Fruit fly (Drosophila melanogaster) whole organism, prepupa: Measurements from ENCODE around the gene Lcp65Ag2.

Experiments
- CG10669 ChIP-seq: fragments of 200-800 bp; sonication (Bioruptor generic); optimal IDR thresholded peaks from 3 replicates; lab custom pipeline; 2018; ENCODE audit warnings: missing biosample characterization, mild to moderate bottlenecking, missing genetic modification characterization, moderate library complexity
- CG11294 ChIP-seq: fragments of 200-800 bp; sonication (Bioruptor generic); IDR thresholded peaks from 2 replicates; pipeline ENCODE4 v1.3.6; 2022; ENCODE audit warnings: missing biosample characterization, missing genetic modification characterization
- CG1621 ChIP-seq: fragments of 200-800 bp; sonication (Bioruptor generic); optimal IDR thresholded peaks from 3 replicates; lab custom pipeline; 2018; ENCODE audit warnings: missing biosample characterization, mild to moderate bottlenecking, missing genetic modification characterization
- CG3919 ChIP-seq: fragments of 200-800 bp; sonication (Bioruptor generic); optimal IDR thresholded peaks from 3 replicates; lab custom pipeline; 2016; ENCODE audit warnings: missing biosample characterization, missing genetic modification characterization
- CG6276 ChIP-seq: fragments of 200-800 bp; sonication (Bioruptor generic); optimal IDR thresholded peaks from 2 replicates; lab custom pipeline; 2017; ENCODE audit warnings: missing biosample characterization, mild to moderate bottlenecking, missing genetic modification characterization
- CG6808 ChIP-seq: fragments of 200-800 bp; sonication (Bioruptor generic); optimal IDR thresholded peaks from 3 replicates; lab custom pipeline; 2017; ENCODE audit warnings: missing biosample characterization, missing genetic modification characterization, mild to moderate bottlenecking, moderate library complexity, missing genetic modification reagents
- CG6854 ChIP-seq: fragments of 200-800 bp; sonication (Bioruptor generic); optimal IDR thresholded peaks from 2 replicates; lab custom pipeline; 2017; ENCODE audit warnings: missing biosample characterization, mild to moderate bottlenecking, missing genetic modification characterization
- CG8319 ChIP-seq: fragments of 200-800 bp; sonication (Bioruptor generic); optimal IDR thresholded peaks from 3 replicates; lab custom pipeline; 2016; ENCODE audit warnings: missing biosample characterization, missing genetic modification characterization
- CG9139 ChIP-seq: fragments of 200-800 bp; sonication (Bioruptor generic); optimal IDR thresholded peaks from 3 replicates; lab custom pipeline; 2017; ENCODE audit warnings: missing biosample characterization, mild to moderate bottlenecking, missing genetic modification characterization
- Eip75B ChIP-seq: fragments of 200-800 bp; sonication (Bioruptor generic); optimal IDR thresholded peaks from 3 replicates; lab custom pipeline; 2016; ENCODE audit warnings: missing biosample characterization, missing genetic modification characterization
- Eip78C ChIP-seq: fragments of 200-800 bp; sonication (Bioruptor generic); peaks from one replicate; lab custom pipeline; 2016; ENCODE audit warnings: missing biosample characterization, missing genetic modification characterization
- Eip93F ChIP-seq: fragments of 200-800 bp; sonication (Bioruptor generic); optimal IDR thresholded peaks from 2 replicates; lab custom pipeline; 2016; ENCODE audit warnings: missing biosample characterization, mild to moderate bottlenecking, missing genetic modification characterization
- Ets21C ChIP-seq: fragments of 200-800 bp; sonication (Bioruptor generic); optimal IDR thresholded peaks from 3 replicates; lab custom pipeline; 2016; ENCODE audit warnings: missing biosample characterization, missing genetic modification characterization
- Gug ChIP-seq: fragments of 200-800 bp; sonication (Bioruptor generic); IDR thresholded peaks from 2 replicates; pipeline ENCODE4 v1.3.6; 2022; ENCODE audit warnings: missing biosample characterization, missing genetic modification characterization
- Hr38 ChIP-seq: sonication (Bioruptor generic); optimal IDR thresholded peaks from 2 replicates; lab custom pipeline; 2016; ENCODE audit warnings: missing biosample characterization, missing genetic modification characterization
- Hr39 ChIP-seq: fragments of 200-800 bp; sonication (Bioruptor generic); optimal IDR thresholded peaks from 2 replicates; lab custom pipeline; 2016; ENCODE audit warnings: missing biosample characterization, missing genetic modification characterization
- Hr4 ChIP-seq: fragments of 200-800 bp; sonication (Bioruptor generic); optimal IDR thresholded peaks from 3 replicates; lab custom pipeline; 2016; ENCODE audit warnings: missing biosample characterization, missing genetic modification characterization
- OdsH ChIP-seq: fragments of 200-800 bp; sonication (Bioruptor generic); optimal IDR thresholded peaks from 3 replicates; lab custom pipeline; 2016; ENCODE audit warnings: missing biosample characterization, missing genetic modification characterization
- Sox14 ChIP-seq: fragments of 200-800 bp; sonication (Bioruptor generic); optimal IDR thresholded peaks from 3 replicates; lab custom pipeline; 2016; ENCODE audit warnings: missing biosample characterization, missing genetic modification characterization
- Sox15 ChIP-seq: fragments of 200-800 bp; sonication (Bioruptor generic); optimal IDR thresholded peaks from 3 replicates; lab custom pipeline; 2016; ENCODE audit warnings: missing biosample characterization, missing genetic modification characterization
- achi ChIP-seq: fragments of 200-800 bp; sonication (Bioruptor generic); optimal IDR thresholded peaks from 3 replicates; lab custom pipeline; 2016; ENCODE audit warnings: missing biosample characterization, missing genetic modification characterization
- acj6 ChIP-seq: fragments of 200-800 bp; sonication (Bioruptor generic); optimal IDR thresholded peaks from 3 replicates; lab custom pipeline; 2016; ENCODE audit warnings: missing biosample characterization, missing genetic modification characterization
- dac ChIP-seq: fragments of 200-800 bp; sonication (Bioruptor generic); optimal IDR thresholded peaks from 2 replicates; lab custom pipeline; 2017; ENCODE audit warnings: missing biosample characterization, mild to moderate bottlenecking, missing genetic modification characterization
- esn ChIP-seq: fragments of 200-800 bp; sonication (Bioruptor generic); optimal IDR thresholded peaks from 2 replicates; lab custom pipeline; 2016; ENCODE audit warnings: missing biosample characterization, mild to moderate bottlenecking, missing genetic modification characterization, moderate library complexity
- fkh ChIP-seq: fragments of 200-800 bp; sonication (Bioruptor generic); optimal IDR thresholded peaks from 3 replicates; lab custom pipeline; 2017; ENCODE audit warnings: missing biosample characterization, mild to moderate bottlenecking, missing genetic modification characterization, moderate library complexity
- lz ChIP-seq: fragments of 200-800 bp; sonication (Bioruptor generic); optimal IDR thresholded peaks from 3 replicates; lab custom pipeline; 2016; ENCODE audit warnings: missing biosample characterization, missing genetic modification characterization
- net ChIP-seq: fragments of 200-800 bp; sonication (Bioruptor generic); optimal IDR thresholded peaks from 3 replicates; lab custom pipeline; 2016; ENCODE audit warnings: missing biosample characterization, missing genetic modification characterization
- pdm3 ChIP-seq: fragments of 200-800 bp; sonication (Bioruptor generic); optimal IDR thresholded peaks from 3 replicates; lab custom pipeline; 2016; ENCODE audit warnings: missing biosample characterization, missing genetic modification characterization
- spab ChIP-seq: fragments of 200-800 bp; sonication (Bioruptor generic); optimal IDR thresholded peaks from 2 replicates; lab custom pipeline; 2017; ENCODE audit warnings: missing biosample characterization, mild to moderate bottlenecking, missing genetic modification characterization, missing genetic modification reagents
- svp ChIP-seq: fragments of 200-800 bp; sonication (Bioruptor generic); peaks from one replicate; lab custom pipeline; 2016; ENCODE audit warnings: missing biosample characterization, missing genetic modification characterization
- topi ChIP-seq: fragments of 200-800 bp; sonication (Bioruptor generic); optimal IDR thresholded peaks from 3 replicates; lab custom pipeline; 2016; ENCODE audit warnings: missing biosample characterization, missing genetic modification characterization
- vri ChIP-seq: fragments of 200-800 bp; sonication (Bioruptor generic); optimal IDR thresholded peaks from 3 replicates; lab custom pipeline; 2016; ENCODE audit warnings: missing biosample characterization, mild to moderate bottlenecking, missing genetic modification characterization

The Lcp65Ag2 gene

dm6 chr3L:6110673-6111449 lies 22.5 kb downstream of the Lcp65Ag2 start:
- no peak for TF ChIP-seq pdm3 (GFP tag; lab: Kevin White, UChicago)
- no peak for TF ChIP-seq dac
- no peak for TF ChIP-seq acj6 (GFP tag; lab: Kevin White, UChicago)
- TF ChIP-seq Sox14 (GFP tag; lab: Kevin White, UChicago): no peak

dm6 chr3L:6108264-6109060 lies 24.9 kb downstream of the Lcp65Ag2 start:
- TF ChIP-seq CG8319 (GFP tag; lab: Kevin White, UChicago): no peak
- TF ChIP-seq Gug (GFP tag; lab: Robert Waterston, UW): no peak
- no peak for TF ChIP-seq CG11294
- no peak for TF ChIP-seq Hr39 (GFP tag; lab: Kevin White, UChicago)
- no peak for TF ChIP-seq topi (GFP tag; lab: Kevin White, UChicago)
- TF ChIP-seq CG6808 (GFP tag; lab: Kevin White, UChicago): no peak
- TF ChIP-seq, all 60 proteins: peak for 0

dm6 chr3L:6106717-6107116 lies 26.7 kb downstream of the Lcp65Ag2 start:
- TF ChIP-seq CG6276 (GFP tag; lab: Kevin White, UChicago) (no peak), Sox15 (no peak), esn (GFP tag; lab: Kevin White, UChicago) (no peak), CG9139 (no peak), CG11294 (no peak), fkh (GFP tag; lab: Kevin White, UChicago) (peak; percentile 49), Eip78C (no peak), Eip93F (GFP tag; lab: Kevin White, UChicago) (no peak), CG1621 (tag; lab: Kevin White, UChicago) (no peak)
- TF ChIP-seq, all 60 proteins: peak for 1

dm6 chr3L:6105435-6105834 lies 28.0 kb downstream of the Lcp65Ag2 start:
- TF ChIP-seq CG11294 (no peak), CG6854 (GFP tag; lab: Kevin White, UChicago) (no peak)

- TF ChIP-seq CG6276 (GFP tag; lab: Kevin White, UChicago) (no peak), svp (GFP tag; lab: Kevin White, UChicago) (no peak), CG6854 (GFP tag; lab: Kevin White, UChicago) (no peak), CG3919 (GFP tag; lab: Kevin White, UChicago) (no peak), Eip75B (no peak), OdsH (GFP tag; lab: Kevin White, UChicago) (no peak), spab (no peak), CG6808 (GFP tag; lab: Kevin White, UChicago) (no peak), Hr4 (GFP tag; lab: Kevin White, UChicago) (no peak), net (GFP tag; lab: Kevin White, UChicago) (no peak), vri (GFP tag; lab: Kevin White, UChicago) (no peak), Ets21C (GFP tag; lab: Kevin White, UChicago) (no peak), topi (GFP tag; lab: Kevin White, UChicago) (no peak), Eip93F (GFP tag; lab: Kevin White, UChicago) (no peak), Hr39 (GFP tag; lab: Kevin White, UChicago) (no peak), CG8319 (GFP tag; lab: Kevin White, UChicago) (no peak), lz (GFP tag; lab: Kevin White, UChicago) (no peak), CG10669 (GFP tag; lab: Kevin White, UChicago) (no peak), achi (GFP tag; lab: Kevin White, UChicago) (no peak), Hr38 (GFP tag; lab: Kevin White, UChicago) (no peak)
Measured at dm6 chr3L:6104551-6104950, 28.8 kb downstream of the Lcp65Ag2 start.
